Worm (Caenorhabditis elegans) whole organism, L4 larva: ENCODE results near the gene Y66C5A.2.

Source experiments
- D1046.2 ChIP-seq: fragments of 200-800 bp; sonication (Bioruptor generic); IDR thresholded peaks from 2 replicates; pipeline ENCODE4 v1.3.6; 2022; ENCODE audit warnings: missing genetic modification characterization, missing compliant biosample characterization
- ZK337.2 ChIP-seq: fragments of 200-800 bp; sonication (Bioruptor generic); IDR thresholded peaks from 2 replicates; pipeline ENCODE4 v1.3.6; 2022; ENCODE audit warnings: missing genetic modification reagents, missing genetic modification characterization, missing compliant biosample characterization
- aha-1 ChIP-seq: fragments of 150-350 bp; peaks from one replicate; lab custom pipeline; 2014; ENCODE audit warnings: missing biosample characterization, missing genetic modification characterization
- arid-1 ChIP-seq: fragments of 200-800 bp; sonication (Bioruptor generic); conservative IDR thresholded peaks from 2 replicates; pipeline ENCODE4 v1.3.6; 2022; ENCODE audit warnings: missing genetic modification reagents, missing genetic modification characterization, missing compliant biosample characterization
- attf-4 ChIP-seq: sonication (generic microtip); optimal IDR thresholded peaks from 3 replicates; lab custom pipeline; 2017; ENCODE audit warnings: missing biosample characterization, missing genetic modification characterization
- ceh-82 ChIP-seq: sonication (generic microtip); optimal IDR thresholded peaks from 2 replicates; lab custom pipeline; 2017; ENCODE audit warnings: missing biosample characterization, missing genetic modification characterization
- ces-1 ChIP-seq: fragments of 150-350 bp; sonication (generic microtip); optimal IDR thresholded peaks from 4 replicates; lab custom pipeline; 2014; ENCODE audit warnings: missing biosample characterization, missing genetic modification reagents, missing genetic modification characterization
- daf-16 ChIP-seq, 3 experiments: sonication (generic microtip); optimal IDR thresholded peaks; 2 replicates each; lab custom pipeline; 2016 to 2017; ENCODE audit warnings: missing genetic modification characterization in 3 of 3, missing genetic modification reagents in 3 of 3, mild to moderate bottlenecking in 2 of 3, missing compliant biosample characterization in 2 of 3, missing biosample characterization in 1 of 3, moderate library complexity in 1 of 3
- daf-19 ChIP-seq: fragments of 200-800 bp; sonication (Bioruptor generic); conservative IDR thresholded peaks from 2 replicates; pipeline ENCODE4 v1.3.6; 2022; ENCODE audit warnings: missing genetic modification characterization, missing compliant biosample characterization
- dmd-8 ChIP-seq: fragments of 200-800 bp; sonication (Bioruptor generic); IDR thresholded peaks from 2 replicates; pipeline ENCODE4 v1.3.6; 2022; ENCODE audit warnings: missing genetic modification characterization, missing compliant biosample characterization
- egl-27 ChIP-seq: sonication (generic microtip); optimal IDR thresholded peaks from 3 replicates; lab custom pipeline; 2017; ENCODE audit warnings: missing biosample characterization, missing genetic modification reagents, missing genetic modification characterization
- fkh-10 ChIP-seq: fragments of 150-350 bp; optimal IDR thresholded peaks from 2 replicates; lab custom pipeline; 2014; ENCODE audit warnings: missing biosample characterization, missing genetic modification reagents, missing genetic modification characterization
- gei-8 ChIP-seq: fragments of 200-800 bp; sonication (Bioruptor generic); optimal IDR thresholded peaks from 2 replicates; lab custom pipeline; 2018; ENCODE audit warnings: mild to moderate bottlenecking, missing genetic modification characterization, missing compliant biosample characterization
- hif-1 ChIP-seq, 2 experiments: sonication (generic microtip); optimal IDR thresholded peaks; 2 replicates each; lab custom pipeline; 2016 to 2017; ENCODE audit warnings: missing compliant biosample characterization in 2 of 2, missing genetic modification characterization in 2 of 2, missing genetic modification reagents in 2 of 2, missing genotype in 2 of 2, mild to moderate bottlenecking in 1 of 2
- hlh-11 ChIP-seq: fragments of 200-800 bp; sonication (Bioruptor generic); optimal IDR thresholded peaks from 2 replicates; lab custom pipeline; 2018; ENCODE audit warnings: mild to moderate bottlenecking, missing genetic modification characterization, missing compliant biosample characterization
- hlh-30 ChIP-seq: sonication (generic microtip); optimal IDR thresholded peaks from 2 replicates; lab custom pipeline; 2017; ENCODE audit warnings: antibody characterized with exemption, mild to moderate bottlenecking, missing genetic modification characterization, missing compliant biosample characterization; ENCODE audit not compliant: insufficient read depth
- lim-7 ChIP-seq: fragments of 200-800 bp; sonication (Bioruptor generic); IDR thresholded peaks from 2 replicates; pipeline ENCODE4 v1.3.6; 2022; ENCODE audit warnings: missing genetic modification characterization, missing compliant biosample characterization
- lin-1 ChIP-seq: fragments of 200-800 bp; sonication (Bioruptor generic); IDR thresholded peaks from 2 replicates; pipeline ENCODE4 v1.3.6; 2022; ENCODE audit warnings: missing genetic modification reagents, missing genetic modification characterization, missing compliant biosample characterization
- lin-13 ChIP-seq: fragments of 150-350 bp; optimal IDR thresholded peaks from 2 replicates; lab custom pipeline; 2014; ENCODE audit warnings: missing biosample characterization, missing genetic modification reagents, missing genetic modification characterization
- lin-15B ChIP-seq: fragments of 150-350 bp; sonication (generic microtip); optimal IDR thresholded peaks from 3 replicates; lab custom pipeline; 2014; ENCODE audit warnings: missing biosample characterization, missing genetic modification characterization
- lin-29 ChIP-seq: fragments of 200-800 bp; sonication (Bioruptor generic); IDR thresholded peaks from 2 replicates; pipeline ENCODE4 v1.3.6; 2022; ENCODE audit warnings: missing genetic modification reagents, missing genetic modification characterization, missing compliant biosample characterization
- lir-3 ChIP-seq: sonication (generic microtip); optimal IDR thresholded peaks from 2 replicates; lab custom pipeline; 2016; ENCODE audit warnings: mild to moderate bottlenecking, missing genetic modification characterization, missing compliant biosample characterization
- madf-5 ChIP-seq, 2 experiments: fragments of 200-800 bp; sonication (Bioruptor generic); IDR thresholded peaks; 2 replicates each; pipeline ENCODE4 v1.3.6; 2022; ENCODE audit warnings: missing compliant biosample characterization in 2 of 2, missing genetic modification characterization in 2 of 2
- mdl-1 ChIP-seq, 2 experiments: fragments of 150-350 bp in 1 of 2; sonication (generic microtip) in 1 of 2; optimal IDR thresholded peaks; 2 replicates each; lab custom pipeline; 2014 to 2017; ENCODE audit warnings: missing biosample characterization in 2 of 2, missing genetic modification characterization in 2 of 2
- mdt-29 ChIP-seq: fragments of 200-800 bp; sonication (Bioruptor generic); IDR thresholded peaks from 2 replicates; pipeline ENCODE4 v1.3.6; 2022; ENCODE audit warnings: missing genetic modification reagents, missing genetic modification characterization, missing compliant biosample characterization
- mes-2 ChIP-seq: sonication (generic microtip); optimal IDR thresholded peaks from 2 replicates; lab custom pipeline; 2016; ENCODE audit warnings: missing genotype, mild to moderate bottlenecking, missing genetic modification characterization, missing compliant biosample characterization; ENCODE audit not compliant: poor library complexity, severe bottlenecking
- mxl-2 ChIP-seq: fragments of 200-800 bp; sonication (Bioruptor generic); conservative IDR thresholded peaks from 2 replicates; pipeline ENCODE4 v1.3.6; 2022; ENCODE audit warnings: missing genetic modification reagents, missing genetic modification characterization, missing compliant biosample characterization
- mxl-3 ChIP-seq: fragments of 200-800 bp; sonication (Bioruptor generic); optimal IDR thresholded peaks from 2 replicates; lab custom pipeline; 2018; ENCODE audit warnings: mild to moderate bottlenecking, missing genetic modification characterization, missing compliant biosample characterization
- nhr-10 ChIP-seq: fragments of 150-350 bp; optimal IDR thresholded peaks from 2 replicates; lab custom pipeline; 2014; ENCODE audit warnings: missing biosample characterization, missing genetic modification characterization
- nhr-11 ChIP-seq: fragments of 150-350 bp; optimal IDR thresholded peaks from 2 replicates; lab custom pipeline; 2014; ENCODE audit warnings: missing biosample characterization, missing genetic modification characterization
- nhr-237 ChIP-seq: sonication (generic microtip); optimal IDR thresholded peaks from 2 replicates; lab custom pipeline; 2017; ENCODE audit warnings: missing biosample characterization, missing genetic modification characterization
- nhr-25 ChIP-seq: sonication (generic microtip); optimal IDR thresholded peaks from 2 replicates; lab custom pipeline; 2017; ENCODE audit warnings: missing genetic modification characterization, mild to moderate bottlenecking, missing compliant biosample characterization, antibody characterized with exemption, moderate library complexity, borderline replicate concordance; ENCODE audit not compliant: insufficient read depth
- nhr-42 ChIP-seq: fragments of 200-800 bp; sonication (Bioruptor generic); IDR thresholded peaks from 2 replicates; pipeline ENCODE4 v1.3.6; 2022; ENCODE audit warnings: missing genetic modification characterization, missing compliant biosample characterization
- nhr-6 ChIP-seq: fragments of 150-350 bp; optimal IDR thresholded peaks from 2 replicates; lab custom pipeline; 2014; ENCODE audit warnings: missing biosample characterization, missing genetic modification characterization
- nhr-77 ChIP-seq: fragments of 150-350 bp; optimal IDR thresholded peaks from 2 replicates; lab custom pipeline; 2014; ENCODE audit warnings: missing biosample characterization, missing genetic modification characterization
- pha-4 ChIP-seq, 2 experiments: fragments of 150-350 bp in 1 of 2; fragments of 200-800 bp in 1 of 2; sonication (Bioruptor generic) in 1 of 2; IDR thresholded peaks in 1 of 2; optimal IDR thresholded peaks in 1 of 2; 2 replicates each; pipeline versions ENCODE4 v1.3.6 to Lab custom; 2014 to 2022; ENCODE audit warnings: missing genetic modification characterization in 2 of 2, missing genetic modification reagents in 2 of 2, missing biosample characterization in 1 of 2, missing compliant biosample characterization in 1 of 2
- php-3 ChIP-seq: fragments of 200-800 bp; sonication (Bioruptor generic); IDR thresholded peaks from 2 replicates; pipeline ENCODE4 v1.3.6; 2022; ENCODE audit warnings: missing genetic modification reagents, missing genetic modification characterization, missing compliant biosample characterization
- rbr-2 ChIP-seq: sonication (generic microtip); optimal IDR thresholded peaks from 2 replicates; lab custom pipeline; 2016; ENCODE audit warnings: missing genotype, missing genetic modification characterization, missing compliant biosample characterization
- saeg-2 ChIP-seq: fragments of 200-800 bp; sonication (Bioruptor generic); IDR thresholded peaks from 2 replicates; pipeline ENCODE4 v1.3.6; 2022; ENCODE audit warnings: missing genetic modification reagents, missing genetic modification characterization, missing compliant biosample characterization
- sdz-12 ChIP-seq: fragments of 200-800 bp; sonication (Bioruptor generic); optimal IDR thresholded peaks from 2 replicates; lab custom pipeline; 2018; ENCODE audit warnings: mild to moderate bottlenecking, missing genetic modification characterization, missing compliant biosample characterization
- snpc-1.2 ChIP-seq: fragments of 200-800 bp; sonication (Bioruptor generic); IDR thresholded peaks from 2 replicates; pipeline ENCODE4 v1.3.6; 2022; ENCODE audit warnings: missing genetic modification reagents, missing genetic modification characterization, missing compliant biosample characterization
- snpc-4 ChIP-seq: fragments of 150-350 bp; optimal IDR thresholded peaks from 2 replicates; lab custom pipeline; 2014; ENCODE audit warnings: missing biosample characterization, missing genetic modification characterization
- spr-1 ChIP-seq: sonication (generic microtip); optimal IDR thresholded peaks from 2 replicates; lab custom pipeline; 2016; ENCODE audit warnings: mild to moderate bottlenecking, missing genetic modification characterization, missing compliant biosample characterization
- tag-97 ChIP-seq: fragments of 200-800 bp; sonication (Bioruptor generic); IDR thresholded peaks from 2 replicates; pipeline ENCODE4 v1.3.6; 2022; ENCODE audit warnings: missing genetic modification characterization, missing compliant biosample characterization
- tra-1 ChIP-seq: fragments of 200-800 bp; sonication (Bioruptor generic); IDR thresholded peaks from 2 replicates; pipeline ENCODE4 v1.3.6; 2022; ENCODE audit warnings: missing genetic modification reagents, missing genetic modification characterization, missing compliant biosample characterization
- unc-62 ChIP-seq, 3 experiments: fragments of 150-350 bp in 1 of 3; sonication (generic microtip); optimal IDR thresholded peaks in 2 of 3; peaks in 1 of 3; 1 replicate in 1 of 3; 2 replicates in 2 of 3; lab custom pipeline; 2014 to 2017; ENCODE audit warnings: missing biosample characterization in 3 of 3, missing genetic modification characterization in 3 of 3, missing genetic modification reagents in 3 of 3, missing genotype in 1 of 3
- zfp-2 ChIP-seq: sonication (generic microtip); optimal IDR thresholded peaks from 2 replicates; lab custom pipeline; 2016; ENCODE audit warnings: mild to moderate bottlenecking, missing genetic modification characterization, missing compliant biosample characterization
- ztf-11 ChIP-seq: fragments of 150-350 bp; optimal IDR thresholded peaks from 2 replicates; lab custom pipeline; 2014; ENCODE audit warnings: missing biosample characterization, missing genetic modification characterization
- ztf-7 ChIP-seq: fragments of 150-350 bp; optimal IDR thresholded peaks from 2 replicates; lab custom pipeline; 2014; ENCODE audit warnings: missing biosample characterization, missing genetic modification characterization

The Y66C5A.2 gene

ce11 chrX:14503800-14504550 is 43.5 kb downstream of the Y66C5A.2 start, which contains the start of gene M163.1:
M163.1 (minus strand) TSS chrX:14503824.
- no peak for TF ChIP-seq tag-97
- TF ChIP-seq nhr-11 (tag; lab: Kevin White, UChicago), result no peak
- TF ChIP-seq snpc-4 (tag; lab: Kevin White, UChicago), result no peak
- TF ChIP-seq hlh-11 (tag; lab: Kevin White, UChicago), result peak; percentile 38
- 0 out of 2 replicates have a peak, but pooled peaks have one; percentile 11 for TF ChIP-seq mdt-29 (GFP tag; lab: Robert Waterston, UW)
- TF ChIP-seq D1046.2 (GFP tag; lab: Robert Waterston, UW), result no peak
- TF ChIP-seq ZK337.2, result no peak
- peak; percentile 76 for TF ChIP-seq hlh-30
- TF ChIP-seq ceh-82 (tag; lab: Kevin White, UChicago), result no peak
- no peak for TF ChIP-seq mdl-1 (tag; optimal IDR thresholded peaks at IDR 0.05; lab: Kevin White, UChicago)
- TF ChIP-seq zfp-2, result no peak
- TF ChIP-seq mxl-3 (GFP tag; lab: Kevin White, UChicago), result no peak
- TF ChIP-seq nhr-237, result no peak
- TF ChIP-seq dmd-8 (GFP tag; lab: Robert Waterston, UW), result no peak
- TF ChIP-seq aha-1 (tag; lab: Kevin White, UChicago), result peak; percentile 95
- no peak for TF ChIP-seq lin-29
- no peak for TF ChIP-seq egl-27
- no peak for TF ChIP-seq lin-13 (GFP tag; lab: Kevin White, UChicago)
- no peak for TF ChIP-seq spr-1
- no peak for TF ChIP-seq nhr-42
- TF ChIP-seq madf-5 (GFP tag; IDR thresholded peaks at IDR 0.05; lab: Robert Waterston, UW), result no peak
- no peak for TF ChIP-seq ces-1 (GFP tag; lab: Kevin White, UChicago)
- no peak for TF ChIP-seq nhr-6 (tag; lab: Kevin White, UChicago)
- TF ChIP-seq arid-1 (GFP tag; lab: Robert Waterston, UW), result no peak
- no peak for TF ChIP-seq nhr-25 (tag; lab: Kevin White, UChicago)
- TF ChIP-seq ztf-11 (tag; lab: Kevin White, UChicago), result no peak
- no peak for TF ChIP-seq lir-3
- no peak for TF ChIP-seq lim-7
- no peak for TF ChIP-seq daf-16 (GFP tag; optimal IDR thresholded peaks at IDR 0.05; lab: Kevin White, UChicago)
- peak; percentile 57 for TF ChIP-seq daf-16 (tag; optimal IDR thresholded peaks at IDR 0.05; lab: Kevin White, UChicago)
- peak; percentile 1 for TF ChIP-seq mes-2 (tag; lab: Kevin White, UChicago)
- TF ChIP-seq daf-19 (GFP tag; lab: Robert Waterston, UW), result no peak
- TF ChIP-seq saeg-2 (GFP tag; lab: Robert Waterston, UW), result no peak
- TF ChIP-seq mxl-2 (GFP tag; lab: Robert Waterston, UW), result no peak
- TF ChIP-seq fkh-10 (GFP tag; lab: Kevin White, UChicago), result no peak
- TF ChIP-seq sdz-12 (GFP tag; lab: Kevin White, UChicago), result no peak
- TF ChIP-seq attf-4 (tag; lab: Kevin White, UChicago), result no peak
- no peak for TF ChIP-seq pha-4 (GFP tag; IDR thresholded peaks at IDR 0.05; lab: Robert Waterston, UW)
- no peak for TF ChIP-seq pha-4 (tag; optimal IDR thresholded peaks at IDR 0.05; lab: Kevin White, UChicago)
- 0 out of 2 replicates have a peak, but pooled peaks have one; percentile 28 for TF ChIP-seq tra-1 (GFP tag; lab: Robert Waterston, UW)
- TF ChIP-seq lin-15B (tag; lab: Kevin White, UChicago), result no peak
- TF ChIP-seq nhr-77 (tag; lab: Kevin White, UChicago), result no peak
- TF ChIP-seq rbr-2 (tag; lab: Kevin White, UChicago), result no peak
- TF ChIP-seq snpc-1.2 (GFP tag; lab: Robert Waterston, UW), result no peak
- TF ChIP-seq php-3 (GFP tag; lab: Robert Waterston, UW), result no peak
- TF ChIP-seq lin-1 (GFP tag; lab: Robert Waterston, UW), result no peak
- TF ChIP-seq unc-62 (GFP tag; optimal IDR thresholded peaks at IDR 0.05 in 1 of 2; lab: Kevin White, UChicago), result peak in 1 of 2 experiments; percentile 91
- TF ChIP-seq unc-62 (tag; optimal IDR thresholded peaks at IDR 0.05; lab: Kevin White, UChicago), result no peak
- TF ChIP-seq nhr-10 (tag; lab: Kevin White, UChicago), result no peak
- TF ChIP-seq ztf-7, result no peak
- TF ChIP-seq hif-1 (tag; optimal IDR thresholded peaks at IDR 0.05; lab: Kevin White, UChicago), result no peak
- TF ChIP-seq gei-8 (GFP tag; lab: Kevin White, UChicago), result no peak
